Worm (Caenorhabditis elegans) whole organism, L4 larva: Measurements from ENCODE around the gene K09B11.5.
A peak's percentile ranks its signal among the peaks of the same experiment; 100 is the strongest.

ENCODE experiments used
- D1046.2 ChIP-seq: fragments of 200-800 bp; sonication (Bioruptor generic); IDR thresholded peaks from 2 replicates; pipeline ENCODE4 v1.3.6; 2022; ENCODE audit warnings: missing genetic modification characterization, missing compliant biosample characterization
- F10B5.3 ChIP-seq: sonication (generic microtip); optimal IDR thresholded peaks from 2 replicates; lab custom pipeline; 2016; ENCODE audit warnings: mild to moderate bottlenecking, missing genetic modification characterization, missing compliant biosample characterization
- Y48G9A.11 ChIP-seq: fragments of 200-800 bp; sonication (Bioruptor generic); IDR thresholded peaks from 2 replicates; pipeline ENCODE4 v1.3.6; 2022; ENCODE audit warnings: missing genetic modification reagents, missing genetic modification characterization, missing compliant biosample characterization
- Y5F2A.4 ChIP-seq: fragments of 200-800 bp; sonication (Bioruptor generic); optimal IDR thresholded peaks from 2 replicates; lab custom pipeline; 2018; ENCODE audit warnings: mild to moderate bottlenecking, missing genetic modification characterization, missing compliant biosample characterization
- arid-1 ChIP-seq: fragments of 200-800 bp; sonication (Bioruptor generic); conservative IDR thresholded peaks from 2 replicates; pipeline ENCODE4 v1.3.6; 2022; ENCODE audit warnings: missing genetic modification reagents, missing genetic modification characterization, missing compliant biosample characterization
- ceh-20 ChIP-seq: fragments of 200-800 bp; sonication (Bioruptor generic); IDR thresholded peaks from 2 replicates; pipeline ENCODE4 v1.3.6; 2022; ENCODE audit warnings: missing genetic modification reagents, missing genetic modification characterization, missing compliant biosample characterization
- daf-12 ChIP-seq: fragments of 150-350 bp; optimal IDR thresholded peaks from 2 replicates; lab custom pipeline; 2014; ENCODE audit warnings: missing biosample characterization, missing genetic modification reagents, missing genetic modification characterization
- duxl-1 ChIP-seq: sonication (generic microtip); optimal IDR thresholded peaks from 2 replicates; lab custom pipeline; 2016; ENCODE audit warnings: mild to moderate bottlenecking, missing genetic modification characterization, moderate library complexity, missing compliant biosample characterization; ENCODE audit not compliant: poor library complexity
- egl-43 ChIP-seq: fragments of 200-800 bp; sonication (Bioruptor generic); IDR thresholded peaks from 2 replicates; pipeline ENCODE4 v1.3.6; 2022; ENCODE audit warnings: missing genetic modification reagents, missing genetic modification characterization, missing compliant biosample characterization
- hlh-11 ChIP-seq: fragments of 200-800 bp; sonication (Bioruptor generic); optimal IDR thresholded peaks from 2 replicates; lab custom pipeline; 2018; ENCODE audit warnings: mild to moderate bottlenecking, missing genetic modification characterization, missing compliant biosample characterization
- hmg-1.1 ChIP-seq: fragments of 200-800 bp; sonication (Bioruptor generic); IDR thresholded peaks from 2 replicates; pipeline ENCODE4 v1.3.6; 2022; ENCODE audit warnings: missing genetic modification reagents, missing genetic modification characterization, missing compliant biosample characterization
- lin-13 ChIP-seq: fragments of 150-350 bp; optimal IDR thresholded peaks from 2 replicates; lab custom pipeline; 2014; ENCODE audit warnings: missing biosample characterization, missing genetic modification reagents, missing genetic modification characterization
- lin-29 ChIP-seq: fragments of 200-800 bp; sonication (Bioruptor generic); IDR thresholded peaks from 2 replicates; pipeline ENCODE4 v1.3.6; 2022; ENCODE audit warnings: missing genetic modification reagents, missing genetic modification characterization, missing compliant biosample characterization
- lin-38 ChIP-seq: fragments of 200-800 bp; sonication (Bioruptor generic); IDR thresholded peaks from 2 replicates; pipeline ENCODE4 v1.3.6; 2022; ENCODE audit warnings: missing genetic modification reagents, missing genetic modification characterization, missing compliant biosample characterization
- madf-5 ChIP-seq, 2 experiments: fragments of 200-800 bp; sonication (Bioruptor generic); IDR thresholded peaks; 2 replicates each; pipeline ENCODE4 v1.3.6; 2022; ENCODE audit warnings: missing compliant biosample characterization in 2 of 2, missing genetic modification characterization in 2 of 2
- mdl-1 ChIP-seq, 2 experiments: fragments of 150-350 bp in 1 of 2; sonication (generic microtip) in 1 of 2; optimal IDR thresholded peaks; 2 replicates each; lab custom pipeline; 2014 to 2017; ENCODE audit warnings: missing biosample characterization in 2 of 2, missing genetic modification characterization in 2 of 2
- nhr-102 ChIP-seq: sonication (generic microtip); optimal IDR thresholded peaks from 2 replicates; lab custom pipeline; 2016; ENCODE audit warnings: mild to moderate bottlenecking, missing genetic modification characterization, moderate library complexity, missing compliant biosample characterization
- nhr-28 ChIP-seq: fragments of 150-350 bp; optimal IDR thresholded peaks from 2 replicates; lab custom pipeline; 2014; ENCODE audit warnings: missing biosample characterization, missing genetic modification characterization
- nhr-42 ChIP-seq: fragments of 200-800 bp; sonication (Bioruptor generic); IDR thresholded peaks from 2 replicates; pipeline ENCODE4 v1.3.6; 2022; ENCODE audit warnings: missing genetic modification characterization, missing compliant biosample characterization
- pha-4 ChIP-seq, 2 experiments: fragments of 150-350 bp in 1 of 2; fragments of 200-800 bp in 1 of 2; sonication (Bioruptor generic) in 1 of 2; IDR thresholded peaks in 1 of 2; optimal IDR thresholded peaks in 1 of 2; 2 replicates each; pipeline versions ENCODE4 v1.3.6 to Lab custom; 2014 to 2022; ENCODE audit warnings: missing genetic modification characterization in 2 of 2, missing genetic modification reagents in 2 of 2, missing biosample characterization in 1 of 2, missing compliant biosample characterization in 1 of 2
- php-3 ChIP-seq: fragments of 200-800 bp; sonication (Bioruptor generic); IDR thresholded peaks from 2 replicates; pipeline ENCODE4 v1.3.6; 2022; ENCODE audit warnings: missing genetic modification reagents, missing genetic modification characterization, missing compliant biosample characterization
- pqm-1 ChIP-seq: sonication (generic microtip); optimal IDR thresholded peaks from 2 replicates; lab custom pipeline; 2017; ENCODE audit warnings: missing biosample characterization, missing genetic modification characterization
- sdz-12 ChIP-seq: fragments of 200-800 bp; sonication (Bioruptor generic); optimal IDR thresholded peaks from 2 replicates; lab custom pipeline; 2018; ENCODE audit warnings: mild to moderate bottlenecking, missing genetic modification characterization, missing compliant biosample characterization
- set-16 ChIP-seq: fragments of 200-800 bp; sonication (Bioruptor generic); IDR thresholded peaks from 2 replicates; pipeline ENCODE4 v1.3.6; 2022; ENCODE audit warnings: missing genetic modification reagents, missing genetic modification characterization, missing compliant biosample characterization
- snpc-4 ChIP-seq: fragments of 150-350 bp; optimal IDR thresholded peaks from 2 replicates; lab custom pipeline; 2014; ENCODE audit warnings: missing biosample characterization, missing genetic modification characterization
- spr-1 ChIP-seq: sonication (generic microtip); optimal IDR thresholded peaks from 2 replicates; lab custom pipeline; 2016; ENCODE audit warnings: mild to moderate bottlenecking, missing genetic modification characterization, missing compliant biosample characterization
- unc-130 ChIP-seq: sonication (generic microtip); optimal IDR thresholded peaks from 2 replicates; lab custom pipeline; 2016; ENCODE audit warnings: missing genetic modification reagents, missing genetic modification characterization, missing compliant biosample characterization
- unc-39 ChIP-seq: sonication (generic microtip); optimal IDR thresholded peaks from 2 replicates; lab custom pipeline; 2017; ENCODE audit warnings: missing biosample characterization, missing genetic modification characterization
- zag-1 ChIP-seq: fragments of 150-350 bp; optimal IDR thresholded peaks from 2 replicates; lab custom pipeline; 2014; ENCODE audit warnings: missing biosample characterization, missing genetic modification characterization
- zfp-2 ChIP-seq: sonication (generic microtip); optimal IDR thresholded peaks from 2 replicates; lab custom pipeline; 2016; ENCODE audit warnings: mild to moderate bottlenecking, missing genetic modification characterization, missing compliant biosample characterization
- zfp-3 ChIP-seq: fragments of 200-800 bp; sonication (Bioruptor generic); conservative IDR thresholded peaks from 2 replicates; pipeline ENCODE4 v1.3.6; 2022; ENCODE audit warnings: missing genetic modification reagents, missing genetic modification characterization, missing compliant biosample characterization

K09B11.5 gene

ce11 chrIV:13462165-13462712, 28.4 kb upstream of the K09B11.5 start:
- TF ChIP-seq nhr-42 (0 out of 2 replicates have a peak, but pooled peaks have one; percentile 22), set-16 (GFP tag; lab: Robert Waterston, UW) (peak; percentile 78)
- TF ChIP-seq, all 104 proteins: peak for 2; not testable (repeated sequence) for 102

DNA sequence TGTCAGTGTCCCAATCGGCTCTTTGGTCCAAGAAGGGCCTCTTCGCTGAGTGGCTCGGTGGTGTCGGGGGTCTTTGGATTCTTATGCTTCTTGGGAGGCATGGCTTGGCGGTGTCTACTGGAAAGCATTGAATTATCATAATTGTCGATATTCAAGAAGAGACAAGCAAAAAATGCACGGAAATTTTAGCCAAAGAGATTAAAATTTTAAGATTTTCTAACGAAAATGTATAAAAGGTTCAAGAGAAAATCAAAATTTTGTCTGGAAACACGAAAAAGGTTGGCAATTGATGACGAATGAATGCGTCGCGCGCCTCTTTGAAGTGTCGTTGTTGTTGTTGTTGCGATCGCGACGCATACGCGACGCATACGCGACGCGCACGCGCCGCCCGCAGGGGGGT, 27.1 kb upstream of the K09B11.5 start, which contains the start of gene Y38H8A.12:
TSS of gene Y38H8A.12 (minus strand) at position 101 of the 400 bp plus-strand sequence.
- TF ChIP-seq egl-43 (GFP tag; lab: Robert Waterston, UW) = no peak
- no peak for TF ChIP-seq nhr-28 (tag; lab: Kevin White, UChicago)
- TF ChIP-seq php-3 (GFP tag; lab: Robert Waterston, UW) = no peak
- no peak for TF ChIP-seq ceh-20 (GFP tag; lab: Robert Waterston, UW)
- TF ChIP-seq unc-130 = no peak
- TF ChIP-seq daf-12 (tag; lab: Kevin White, UChicago) = no peak
- TF ChIP-seq duxl-1 (tag; lab: Kevin White, UChicago) = no peak
- no peak for TF ChIP-seq pha-4 (GFP tag; IDR thresholded peaks at IDR 0.05; lab: Robert Waterston, UW)
- TF ChIP-seq pha-4 (tag; optimal IDR thresholded peaks at IDR 0.05; lab: Kevin White, UChicago) = no peak
- TF ChIP-seq lin-29 = no peak
- TF ChIP-seq pqm-1 = no peak
- TF ChIP-seq zfp-3 (GFP tag; lab: Robert Waterston, UW) = no peak
- no peak for TF ChIP-seq arid-1 (GFP tag; lab: Robert Waterston, UW)
- TF ChIP-seq unc-39 (tag; lab: Kevin White, UChicago) = no peak
- no peak for TF ChIP-seq sdz-12 (GFP tag; lab: Kevin White, UChicago)
- no peak for TF ChIP-seq nhr-102
- no peak for TF ChIP-seq Y48G9A.11 (GFP tag; lab: Robert Waterston, UW)
- no peak for TF ChIP-seq F10B5.3 (tag; lab: Kevin White, UChicago)

DNA sequence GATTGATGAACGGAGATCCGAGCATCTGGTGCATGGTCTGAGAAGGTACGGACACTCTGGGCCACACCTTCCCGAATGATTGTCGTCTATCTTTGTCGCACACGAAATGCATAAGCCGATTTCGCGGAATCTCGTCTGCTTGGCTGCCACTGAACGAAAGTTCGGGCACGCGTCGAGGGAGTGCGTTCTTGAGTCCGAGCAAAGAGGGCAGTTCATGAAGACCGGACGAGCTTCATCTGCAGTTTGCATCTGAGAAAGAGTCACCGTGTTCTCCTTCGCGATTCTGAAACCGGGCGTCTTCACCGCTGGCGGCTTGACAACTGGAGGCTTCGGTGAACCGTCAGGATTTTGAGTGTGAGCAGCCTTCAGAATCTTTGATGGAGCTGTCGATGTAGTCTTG, 24.4 kb upstream of the K09B11.5 start:
- TF ChIP-seq spr-1 (tag; lab: Kevin White, UChicago) = no peak
- peak; percentile 61 for TF ChIP-seq set-16 (GFP tag; lab: Robert Waterston, UW)

DNA sequence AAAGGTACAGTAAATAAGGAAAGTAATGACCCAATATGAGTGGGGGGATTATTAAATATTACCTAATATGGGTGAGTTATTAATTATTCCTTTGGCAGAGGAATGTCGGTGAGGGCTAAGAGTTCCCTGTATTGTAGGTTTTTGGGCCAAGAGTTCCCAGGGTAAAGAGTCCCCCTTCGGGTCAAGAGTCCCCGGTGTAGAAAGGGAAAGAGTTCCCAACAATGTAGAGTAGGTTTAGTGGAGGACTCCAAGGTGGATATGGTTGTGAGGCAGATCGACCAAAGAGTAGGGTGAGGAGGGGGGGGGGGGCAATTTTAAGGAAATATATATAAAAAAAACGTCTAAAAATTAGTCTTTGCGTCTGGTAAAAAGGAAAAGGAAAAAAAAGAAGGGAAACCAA, 23.1 kb upstream of the K09B11.5 start:
- no peak for TF ChIP-seq hmg-1.1 (GFP tag; lab: Robert Waterston, UW)
- TF ChIP-seq zag-1 (tag; lab: Kevin White, UChicago) = no peak
- TF ChIP-seq snpc-4 = no peak
- no peak for TF ChIP-seq zfp-2
- peak; percentile 34; the same call in 1 of the 2 replicates for TF ChIP-seq lin-38
- TF ChIP-seq hlh-11 = no peak

DNA sequence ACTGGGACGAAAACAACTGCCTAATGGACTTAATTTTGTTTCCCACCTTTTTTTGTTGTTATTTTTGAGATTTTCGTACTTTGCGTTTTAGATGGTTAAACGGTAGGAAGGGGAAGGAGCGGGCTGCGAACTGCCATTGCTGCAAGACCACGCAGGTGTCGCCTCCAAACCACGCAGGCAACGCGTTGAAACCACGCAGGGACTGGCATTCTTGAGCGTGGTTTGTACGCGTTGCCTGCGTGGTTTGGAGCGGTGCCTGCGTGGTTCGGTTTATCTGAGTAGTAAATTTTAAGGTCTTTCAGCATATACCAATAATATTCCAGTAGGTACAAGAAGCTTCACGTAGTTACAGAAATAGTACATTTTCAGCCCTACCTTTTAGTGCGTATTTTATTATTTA, 22.3 kb upstream of the K09B11.5 start:
- TF ChIP-seq madf-5 (GFP tag; IDR thresholded peaks at IDR 0.05; lab: Robert Waterston, UW) = 0 out of 4 replicates have a peak, but pooled peaks of 1 of the 2 experiments have one; percentile 10

ce11 chrIV:13455200-13455599, 21.4 kb upstream of the K09B11.5 start, which contains the start of gene Y38H8A.7:
Gene Y38H8A.7, plus strand, starts transcription at chrIV:13455500.
- TF ChIP-seq egl-43 (GFP tag; lab: Robert Waterston, UW) (0 out of 2 replicates have a peak, but pooled peaks have one; percentile 25), D1046.2 (GFP tag; lab: Robert Waterston, UW) (0 out of 2 replicates have a peak, but pooled peaks have one; percentile 26), set-16 (GFP tag; lab: Robert Waterston, UW) (peak; percentile 56)

DNA sequence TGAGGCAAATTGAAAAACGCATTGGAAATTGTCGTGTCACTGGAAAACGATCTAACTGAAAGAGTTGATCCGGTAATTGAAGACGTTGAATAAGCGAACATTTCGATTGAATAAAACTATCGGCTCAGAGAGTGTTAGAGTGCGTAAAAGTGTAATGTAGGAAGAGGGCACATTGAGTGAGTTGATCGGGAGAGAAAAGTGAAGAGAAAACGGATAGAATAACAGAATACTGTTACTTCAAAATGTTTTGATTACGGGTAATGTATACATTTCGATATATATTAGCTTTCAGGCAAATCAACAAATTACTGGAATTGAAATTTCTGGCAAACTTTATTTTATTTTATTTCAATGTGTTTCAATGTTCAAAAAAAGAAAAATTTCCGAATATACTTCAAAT, 20.9 kb upstream of the K09B11.5 start, which contains the start of gene uso-1:
TSS of gene uso-1 (minus strand) at position 101 of the 400 bp plus-strand sequence.
- TF ChIP-seq Y5F2A.4 (GFP tag; lab: Kevin White, UChicago) (no peak), zag-1 (tag; lab: Kevin White, UChicago) (no peak), mdl-1 (tag; optimal IDR thresholded peaks at IDR 0.05; lab: Kevin White, UChicago) (no peak), lin-13 (GFP tag; lab: Kevin White, UChicago) (no peak)
